Worm (Caenorhabditis elegans): ENCODE results near the gene ZK637.4.

The ZK637.4 gene

ce11 chrIII:8877002-8877401 lies 16.6 kb upstream of the ZK637.4 start, which contains the start of gene K01F9.2:
Gene K01F9.2, minus strand, starts transcription at chrIII:8877128.
- no peak for TF ChIP-seq Y53G8AR.9 (GFP tag; conservative IDR thresholded peaks at IDR 0.05)

DNA sequence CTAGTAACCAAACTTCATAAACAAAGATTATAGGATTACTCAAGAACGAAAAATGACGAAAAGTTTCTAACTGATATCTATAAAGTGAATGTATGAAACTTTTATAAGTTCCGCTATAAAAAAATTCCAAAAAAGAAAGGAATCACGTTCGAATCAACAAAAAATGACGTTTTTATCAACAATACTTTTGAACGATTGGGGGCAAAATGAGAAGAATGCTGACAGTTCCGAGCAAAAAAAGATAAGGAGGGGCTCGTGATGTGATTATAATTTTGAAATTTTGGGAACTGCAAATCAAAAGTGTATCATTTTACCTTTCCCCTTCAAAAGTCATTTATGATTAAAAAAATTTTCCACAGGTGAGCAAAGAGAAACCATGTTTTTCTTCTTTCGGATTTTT lies 14.6 kb upstream of the ZK637.4 start:
- TF ChIP-seq unc-62 (GFP tag; optimal IDR thresholded peaks at IDR 0.05), result peak; percentile 74
- no peak for TF ChIP-seq K11D2.4 (GFP tag; IDR thresholded peaks at IDR 0.05)
- peak; percentile 10; the same call in 1 of the 2 replicates for TF ChIP-seq cebp-1 (GFP tag; IDR thresholded peaks at IDR 0.05)
- no peak for TF ChIP-seq cebp-1 (tag; optimal IDR thresholded peaks at IDR 0.05)
- no peak for TF ChIP-seq ztf-25 (GFP tag; IDR thresholded peaks at IDR 0.05)
- no peak for TF ChIP-seq Y53G8AR.9 (GFP tag; conservative IDR thresholded peaks at IDR 0.05)
- TF ChIP-seq ztf-18 (tag; optimal IDR thresholded peaks at IDR 0.05), result no peak
- TF ChIP-seq F10E7.11 (tag; optimal IDR thresholded peaks at IDR 0.05), result no peak
- TF ChIP-seq tbp1 (GFP tag; optimal IDR thresholded peaks at IDR 0.05), result no peak
- TF ChIP-seq atf-7 (tag; optimal IDR thresholded peaks at IDR 0.05), result peak; percentile 55
- no peak for TF ChIP-seq ZK185.1 (tag; optimal IDR thresholded peaks at IDR 0.05; ENCODE audit: poor library complexity, severe bottlenecking)
- TF ChIP-seq rec-8 (tag; optimal IDR thresholded peaks at IDR 0.05), result no peak
- TF ChIP-seq akir-1 (GFP tag; optimal IDR thresholded peaks at IDR 0.05), result no peak
- TF ChIP-seq D2030.7 (GFP tag; IDR thresholded peaks at IDR 0.05), result no peak
- TF ChIP-seq attf-5 (GFP tag; optimal IDR thresholded peaks at IDR 0.05), result no peak
- no peak for TF ChIP-seq F49E8.2 (tag; optimal IDR thresholded peaks at IDR 0.05; ENCODE audit: insufficient read depth)
- TF ChIP-seq nhr-80 (tag; optimal IDR thresholded peaks at IDR 0.05), result peak; percentile 85
- no peak for TF ChIP-seq ceh-40 (GFP tag; IDR thresholded peaks at IDR 0.05)
- TF ChIP-seq fkh-3 (tag; optimal IDR thresholded peaks at IDR 0.05), result no peak
- TF ChIP-seq K12H6.12 (tag; optimal IDR thresholded peaks at IDR 0.05), result no peak
- TF ChIP-seq hmg-1.2 (GFP tag; IDR thresholded peaks at IDR 0.05), result no peak
- TF ChIP-seq Y79H2A.3 (GFP tag; conservative IDR thresholded peaks at IDR 0.05), result no peak
- no peak for TF ChIP-seq Y53F4B.3 (GFP tag; IDR thresholded peaks at IDR 0.05)
- TF ChIP-seq mes-4 (tag; optimal IDR thresholded peaks at IDR 0.05), result no peak
- TF ChIP-seq hrde-1 (tag; optimal IDR thresholded peaks at IDR 0.05; ENCODE audit: borderline replicate concordance), result no peak
- TF ChIP-seq ztf-6 (GFP tag; IDR thresholded peaks at IDR 0.05), result no peak
- TF ChIP-seq egrh-3 (GFP tag; IDR thresholded peaks at IDR 0.05), result no peak
- TF ChIP-seq dpl-1 (GFP tag; optimal IDR thresholded peaks at IDR 0.05), result no peak

DNA sequence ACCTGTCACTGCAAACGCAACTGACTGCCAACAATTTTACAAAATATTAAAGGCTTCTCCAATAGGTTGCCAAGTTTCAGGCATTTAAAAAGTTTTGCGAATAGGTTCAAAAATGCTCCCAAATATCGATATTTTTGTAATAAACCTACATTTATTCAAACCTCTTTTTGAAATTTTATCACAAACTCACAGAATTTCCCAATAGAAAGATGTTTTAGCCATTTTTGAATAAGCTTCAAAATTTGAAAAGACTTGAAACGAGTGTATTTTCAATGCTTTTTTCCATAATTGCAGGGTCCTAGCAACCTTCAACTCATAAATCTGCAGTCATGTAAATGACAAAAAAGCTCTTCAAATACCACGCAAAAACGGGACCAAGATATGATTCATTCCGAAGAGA lies 11.2 kb upstream of the ZK637.4 start:
- TF ChIP-seq lag-1 (GFP tag; IDR thresholded peaks at IDR 0.05), result no peak
- no peak for TF ChIP-seq pha-4 (tag; optimal IDR thresholded peaks at IDR 0.05)
- TF ChIP-seq ceh-79 (tag; optimal IDR thresholded peaks at IDR 0.05), result no peak
- TF ChIP-seq chd-7 (tag; optimal IDR thresholded peaks at IDR 0.05), result no peak
- TF ChIP-seq B0261.1 (tag; optimal IDR thresholded peaks at IDR 0.05), result no peak
- no peak for TF ChIP-seq mxl-1 (tag; optimal IDR thresholded peaks at IDR 0.05)
- TF ChIP-seq lir-1 (GFP tag; conservative IDR thresholded peaks at IDR 0.05), result no peak
- TF ChIP-seq F39B2.1 (GFP tag; IDR thresholded peaks at IDR 0.05), result no peak

- TF ChIP-seq fkh-3 (tag; optimal IDR thresholded peaks at IDR 0.05), result no peak
- no peak for TF ChIP-seq dpl-1 (GFP tag; optimal IDR thresholded peaks at IDR 0.05)
- no peak for TF ChIP-seq Y95B8A.8 (GFP tag; IDR thresholded peaks at IDR 0.05)
- TF ChIP-seq snpc-3.4 (tag; optimal IDR thresholded peaks at IDR 0.05), result no peak
- TF ChIP-seq F10E7.11 (tag; optimal IDR thresholded peaks at IDR 0.05), result no peak
- no peak for TF ChIP-seq tbp1 (GFP tag; optimal IDR thresholded peaks at IDR 0.05)
- no peak for TF ChIP-seq nfya-2 (GFP tag; IDR thresholded peaks at IDR 0.05)
- no peak for TF ChIP-seq K11D2.4 (GFP tag; IDR thresholded peaks at IDR 0.05)
- TF ChIP-seq chd-7 (tag; optimal IDR thresholded peaks at IDR 0.05), result no peak
These were observed 8.4 kb upstream of the ZK637.4 start, which contains the start of gene svop-1 for ce11 chrIII:8885150-8885549. Gene svop-1, minus strand, starts transcription at chrIII:8885488.
